Worm (Caenorhabditis elegans): Measurements from ENCODE around the gene zfp-2.

- no peak for TF ChIP-seq ama-1 (optimal IDR thresholded peaks at IDR 0.05)
- TF ChIP-seq sup-37 (GFP tag; optimal IDR thresholded peaks at IDR 0.05): no peak
- TF ChIP-seq nhr-11 (tag; optimal IDR thresholded peaks at IDR 0.05): no peak
- no peak for TF ChIP-seq zag-1 (tag; optimal IDR thresholded peaks at IDR 0.05)
- TF ChIP-seq vab-15 (tag; optimal IDR thresholded peaks at IDR 0.05): no peak
- no peak for TF ChIP-seq elt-2 (tag; optimal IDR thresholded peaks at IDR 0.05)
Observed at ce11 chrII:9597516-9598047, 40.1 kb downstream of the zfp-2 start, which contains the start of gene mrpl-53.

Measured in whole organism, L1 larva.